Worm (Caenorhabditis elegans) whole organism, young adult: ENCODE results near the gene idpc-2.

Experiments used
- B0019.2 ChIP-seq: fragments of 200-800 bp; sonication (Bioruptor generic); conservative IDR thresholded peaks from 2 replicates; pipeline ENCODE4 v1.3.6; 2022; ENCODE audit warnings: missing genetic modification reagents, missing genetic modification characterization, missing compliant biosample characterization
- B0035.1 ChIP-seq: sonication (generic microtip); optimal IDR thresholded peaks from 2 replicates; lab custom pipeline; 2016; ENCODE audit warnings: missing genetic modification characterization, mild to moderate bottlenecking, missing compliant biosample characterization, missing genotype, missing genetic modification reagents
- B0336.3 ChIP-seq: fragments of 200-800 bp; sonication (Bioruptor generic); IDR thresholded peaks from 2 replicates; pipeline ENCODE4 v1.3.6; 2022; ENCODE audit warnings: missing genetic modification characterization, missing compliant biosample characterization
- F10E7.11 ChIP-seq: sonication (generic microtip); optimal IDR thresholded peaks from 2 replicates; lab custom pipeline; 2017; ENCODE audit warnings: mild to moderate bottlenecking, missing genetic modification characterization, moderate library complexity, missing compliant biosample characterization
- F37B4.10 ChIP-seq: fragments of 200-800 bp; sonication (Bioruptor generic); IDR thresholded peaks from 2 replicates; pipeline ENCODE4 v1.3.6; 2022; ENCODE audit warnings: missing genetic modification characterization, missing compliant biosample characterization
- F39B2.1 ChIP-seq: fragments of 200-800 bp; sonication (Bioruptor generic); IDR thresholded peaks from 2 replicates; pipeline ENCODE4 v1.3.6; 2022; ENCODE audit warnings: missing genetic modification reagents, missing genetic modification characterization, missing compliant biosample characterization
- F52B5.7 ChIP-seq: sonication (generic microtip); optimal IDR thresholded peaks from 2 replicates; lab custom pipeline; 2016; ENCODE audit warnings: mild to moderate bottlenecking, missing genetic modification characterization, missing compliant biosample characterization
- F57C9.4 ChIP-seq: sonication (generic microtip); optimal IDR thresholded peaks from 2 replicates; lab custom pipeline; 2017; ENCODE audit warnings: mild to moderate bottlenecking, missing genetic modification characterization, missing compliant biosample characterization
- K12H6.12 ChIP-seq: fragments of 200-800 bp; sonication (Bioruptor generic); optimal IDR thresholded peaks from 2 replicates; lab custom pipeline; 2018; ENCODE audit warnings: mild to moderate bottlenecking, missing genetic modification characterization, missing compliant biosample characterization
- attf-3 ChIP-seq: fragments of 200-800 bp; sonication (Bioruptor generic); conservative IDR thresholded peaks from 2 replicates; pipeline ENCODE4 v1.3.6; 2022; ENCODE audit warnings: missing genetic modification reagents, missing genetic modification characterization, missing compliant biosample characterization
- cebp-2 ChIP-seq: fragments of 200-800 bp; sonication (Bioruptor generic); IDR thresholded peaks from 2 replicates; pipeline ENCODE4 v1.3.6; 2022; ENCODE audit warnings: missing genetic modification characterization, missing compliant biosample characterization
- ceh-100 ChIP-seq: fragments of 200-800 bp; sonication (Bioruptor generic); IDR thresholded peaks from 2 replicates; pipeline ENCODE4 v1.3.6; 2022; ENCODE audit warnings: missing genetic modification reagents, missing genetic modification characterization, missing compliant biosample characterization
- ceh-58 ChIP-seq: fragments of 200-800 bp; sonication (Bioruptor generic); IDR thresholded peaks from 2 replicates; pipeline ENCODE4 v1.3.6; 2022; ENCODE audit warnings: missing genetic modification characterization, missing compliant biosample characterization
- dox-1 ChIP-seq: fragments of 200-800 bp; sonication (Bioruptor generic); IDR thresholded peaks from 2 replicates; pipeline ENCODE4 v1.3.6; 2022; ENCODE audit warnings: missing genetic modification reagents, missing genetic modification characterization, missing compliant biosample characterization
- dpl-1 ChIP-seq: fragments of 150-350 bp; optimal IDR thresholded peaks from 2 replicates; lab custom pipeline; 2014; ENCODE audit warnings: missing biosample characterization, missing genetic modification reagents, missing genetic modification characterization
- egrh-3 ChIP-seq: fragments of 200-800 bp; sonication (Bioruptor generic); IDR thresholded peaks from 2 replicates; pipeline ENCODE4 v1.3.6; 2022; ENCODE audit warnings: missing genetic modification reagents, missing genetic modification characterization, missing compliant biosample characterization
- hmg-1.2 ChIP-seq: fragments of 200-800 bp; sonication (Bioruptor generic); IDR thresholded peaks from 2 replicates; pipeline ENCODE4 v1.3.6; 2022; ENCODE audit warnings: missing genetic modification reagents, missing genetic modification characterization, missing compliant biosample characterization
- hmg-20 ChIP-seq: fragments of 200-800 bp; sonication (Bioruptor generic); IDR thresholded peaks from 2 replicates; pipeline ENCODE4 v1.3.6; 2022; ENCODE audit warnings: missing genetic modification reagents, missing genetic modification characterization, missing compliant biosample characterization
- hrde-1 ChIP-seq: sonication (generic microtip); optimal IDR thresholded peaks from 2 replicates; lab custom pipeline; 2016; ENCODE audit warnings: missing genetic modification characterization, mild to moderate bottlenecking, missing compliant biosample characterization, moderate library complexity, missing genotype, missing genetic modification reagents, borderline replicate concordance
- hsf-1 ChIP-seq: fragments of 200-800 bp; sonication (Bioruptor generic); IDR thresholded peaks from 2 replicates; pipeline ENCODE4 v1.3.6; 2022; ENCODE audit warnings: missing genetic modification reagents, missing genetic modification characterization, missing compliant biosample characterization
- let-607 ChIP-seq, 2 experiments: fragments of 200-800 bp in 1 of 2; sonication (Bioruptor generic) in 1 of 2; sonication (generic microtip) in 1 of 2; optimal IDR thresholded peaks; 2 replicates each; lab custom pipeline; 2016 to 2018; ENCODE audit warnings: mild to moderate bottlenecking in 2 of 2, missing compliant biosample characterization in 2 of 2, missing genetic modification characterization in 2 of 2, moderate library complexity in 2 of 2, missing genotype in 1 of 2
- lin-26 ChIP-seq: fragments of 200-800 bp; sonication (Bioruptor generic); IDR thresholded peaks from 2 replicates; pipeline ENCODE4 v1.3.6; 2022; ENCODE audit warnings: missing genetic modification reagents, missing genetic modification characterization, missing compliant biosample characterization
- lsl-1 ChIP-seq: fragments of 200-800 bp; sonication (Bioruptor generic); optimal IDR thresholded peaks from 2 replicates; lab custom pipeline; 2018; ENCODE audit warnings: mild to moderate bottlenecking, missing genetic modification characterization, moderate library complexity, missing compliant biosample characterization
- madf-10 ChIP-seq: sonication (generic microtip); optimal IDR thresholded peaks from 2 replicates; lab custom pipeline; 2016; ENCODE audit warnings: mild to moderate bottlenecking, missing genetic modification characterization, missing compliant biosample characterization
- madf-3 ChIP-seq: fragments of 200-800 bp; sonication (Bioruptor generic); IDR thresholded peaks from 2 replicates; pipeline ENCODE4 v1.3.6; 2022; ENCODE audit warnings: missing genetic modification reagents, missing genetic modification characterization, missing compliant biosample characterization
- mcd-1 ChIP-seq: fragments of 200-800 bp; sonication (Bioruptor generic); IDR thresholded peaks from 2 replicates; pipeline ENCODE4 v1.3.6; 2022; ENCODE audit warnings: missing genetic modification reagents, missing genetic modification characterization, missing compliant biosample characterization
- mel-28 ChIP-seq: sonication (generic microtip); optimal IDR thresholded peaks from 2 replicates; lab custom pipeline; 2016; ENCODE audit warnings: borderline replicate concordance, mild to moderate bottlenecking, missing genetic modification characterization, missing compliant biosample characterization
- nfya-1 ChIP-seq: sonication (generic microtip); optimal IDR thresholded peaks from 2 replicates; lab custom pipeline; 2017; ENCODE audit warnings: antibody characterized with exemption, missing compliant biosample characterization, missing genetic modification characterization, borderline replicate concordance; ENCODE audit not compliant: insufficient read depth
- nfyb-1 ChIP-seq: fragments of 200-800 bp; sonication (Bioruptor generic); IDR thresholded peaks from 2 replicates; pipeline ENCODE4 v1.3.6; 2022; ENCODE audit warnings: missing genetic modification reagents, missing genetic modification characterization, missing compliant biosample characterization
- nhr-90 ChIP-seq: sonication (generic microtip); optimal IDR thresholded peaks from 2 replicates; lab custom pipeline; 2016; ENCODE audit warnings: missing genotype, mild to moderate bottlenecking, missing genetic modification characterization, missing compliant biosample characterization
- repo-1 ChIP-seq: sonication (generic microtip); optimal IDR thresholded peaks from 2 replicates; lab custom pipeline; 2017; ENCODE audit warnings: mild to moderate bottlenecking, missing genetic modification characterization, missing compliant biosample characterization
- sdz-38 ChIP-seq: sonication (generic microtip); optimal IDR thresholded peaks from 2 replicates; lab custom pipeline; 2016; ENCODE audit warnings: missing genotype, missing genetic modification characterization, missing compliant biosample characterization
- sea-2 ChIP-seq: fragments of 200-800 bp; sonication (Bioruptor generic); IDR thresholded peaks from 2 replicates; pipeline ENCODE4 v1.3.6; 2022; ENCODE audit warnings: missing genetic modification characterization, missing compliant biosample characterization
- snpc-3.4 ChIP-seq: sonication (generic microtip); optimal IDR thresholded peaks from 2 replicates; lab custom pipeline; 2017; ENCODE audit warnings: missing genetic modification characterization, mild to moderate bottlenecking, missing compliant biosample characterization, antibody characterized with exemption, moderate library complexity, missing genotype, missing genetic modification reagents
- snpc-4 ChIP-seq, 5 experiments: fragments of 150-350 bp in 1 of 5; sonication (generic microtip) in 4 of 5; optimal IDR thresholded peaks; 2 replicates each; lab custom pipeline; 2014 to 2018; ENCODE audit warnings: missing genetic modification characterization in 5 of 5, missing biosample characterization in 3 of 5, antibody characterized with exemption in 2 of 5, mild to moderate bottlenecking in 2 of 5, missing compliant biosample characterization in 2 of 5, missing genotype in 2 of 5, moderate library complexity in 2 of 5, missing genetic modification reagents in 1 of 5
- somi-1 ChIP-seq: fragments of 200-800 bp; sonication (Bioruptor generic); optimal IDR thresholded peaks from 2 replicates; lab custom pipeline; 2018; ENCODE audit warnings: mild to moderate bottlenecking, missing genetic modification characterization, missing compliant biosample characterization
- sptf-2 ChIP-seq: fragments of 200-800 bp; sonication (Bioruptor generic); optimal IDR thresholded peaks from 2 replicates; lab custom pipeline; 2018; ENCODE audit warnings: mild to moderate bottlenecking, missing genetic modification characterization, missing compliant biosample characterization
- tbp1 ChIP-seq: fragments of 200-800 bp; sonication (Bioruptor generic); optimal IDR thresholded peaks from 2 replicates; lab custom pipeline; 2018; ENCODE audit warnings: mild to moderate bottlenecking, missing genetic modification characterization, missing compliant biosample characterization
- unc-62 ChIP-seq: fragments of 150-350 bp; optimal IDR thresholded peaks from 2 replicates; lab custom pipeline; 2014; ENCODE audit warnings: missing biosample characterization, missing genetic modification reagents, missing genetic modification characterization
- xnd-1 ChIP-seq: sonication (generic microtip); optimal IDR thresholded peaks from 2 replicates; lab custom pipeline; 2016; ENCODE audit warnings: missing genotype, missing genetic modification reagents, missing genetic modification characterization, missing compliant biosample characterization
- zim-3 ChIP-seq: sonication (generic microtip); optimal IDR thresholded peaks from 2 replicates; lab custom pipeline; 2017; ENCODE audit warnings: mild to moderate bottlenecking, missing genetic modification characterization, moderate library complexity, missing compliant biosample characterization
- ztf-18 ChIP-seq: sonication (generic microtip); optimal IDR thresholded peaks from 2 replicates; lab custom pipeline; 2016; ENCODE audit warnings: missing genotype, mild to moderate bottlenecking, missing genetic modification characterization, missing compliant biosample characterization
- ztf-22 ChIP-seq: fragments of 200-800 bp; sonication (Bioruptor generic); optimal IDR thresholded peaks from 2 replicates; lab custom pipeline; 2018; ENCODE audit warnings: mild to moderate bottlenecking, missing genetic modification characterization, moderate library complexity, missing compliant biosample characterization
- ztf-26 ChIP-seq: sonication (generic microtip); optimal IDR thresholded peaks from 2 replicates; lab custom pipeline; 2017; ENCODE audit warnings: missing genetic modification characterization, missing compliant biosample characterization

Gene idpc-2

DNA sequence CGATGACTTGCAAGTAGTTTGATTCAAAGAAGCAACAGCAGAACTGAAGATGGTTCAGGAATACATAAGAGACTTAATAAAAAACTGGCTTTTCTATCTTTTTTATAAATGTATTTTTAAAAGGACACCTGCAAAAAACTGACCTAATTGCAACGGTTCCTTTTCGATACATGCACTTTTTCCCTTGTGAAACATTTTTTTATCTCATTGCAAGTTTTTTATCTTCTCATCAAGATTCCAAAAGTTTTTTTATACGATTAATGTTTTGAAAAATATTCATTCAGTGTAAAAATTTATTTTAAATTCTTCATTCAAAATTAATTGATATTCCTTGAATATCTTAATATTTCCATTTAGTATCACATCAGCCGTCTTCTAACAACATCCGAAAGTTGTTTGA lies 14.5 kb upstream of the idpc-2 start, which contains the start of gene oac-29:
oac-29 (minus strand) TSS at position 101 of the 400 bp plus-strand sequence.
- TF ChIP-seq ztf-18 (tag; lab: Kevin White, UChicago) (no peak), F57C9.4 (tag; lab: Kevin White, UChicago) (no peak), B0035.1 (tag; lab: Kevin White, UChicago) (no peak), mel-28 (tag; lab: Kevin White, UChicago) (no peak), xnd-1 (tag; lab: Kevin White, UChicago) (no peak), sea-2 (GFP tag; lab: Robert Waterston, UW) (no peak)

DNA sequence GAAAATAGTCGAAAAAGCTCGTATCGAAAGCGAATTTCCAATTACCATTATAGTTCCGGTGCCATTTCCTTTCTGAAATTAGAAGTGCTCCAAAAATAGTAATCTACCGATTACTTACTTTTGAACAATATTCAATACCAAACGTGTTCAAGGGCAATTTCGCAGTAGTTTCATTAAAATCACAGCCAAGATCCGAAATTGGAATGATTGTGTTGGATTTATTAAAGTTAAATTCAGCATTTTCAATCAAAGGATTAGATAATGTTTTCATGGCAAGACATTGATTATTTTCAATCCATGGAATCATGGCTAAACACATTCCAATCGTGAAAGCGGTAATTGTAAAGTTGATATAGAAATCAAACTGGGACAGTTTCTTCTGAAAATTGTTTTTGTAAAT lies 11.7 kb upstream of the idpc-2 start:
- no peak for TF ChIP-seq egrh-3 (GFP tag; lab: Robert Waterston, UW)
- TF ChIP-seq zim-3 (tag; lab: Kevin White, UChicago): no peak
- no peak for TF ChIP-seq nhr-90 (tag; lab: Kevin White, UChicago)
- no peak for TF ChIP-seq sea-2 (GFP tag; lab: Robert Waterston, UW)
- TF ChIP-seq hmg-1.2 (GFP tag; lab: Robert Waterston, UW): no peak
- no peak for TF ChIP-seq sdz-38 (tag; lab: Kevin White, UChicago)
- no peak for TF ChIP-seq F52B5.7 (tag; lab: Kevin White, UChicago)
- no peak for TF ChIP-seq tbp1 (GFP tag; lab: Kevin White, UChicago)
- no peak for TF ChIP-seq let-607 (tag; optimal IDR thresholded peaks at IDR 0.05; lab: Kevin White, UChicago)

DNA sequence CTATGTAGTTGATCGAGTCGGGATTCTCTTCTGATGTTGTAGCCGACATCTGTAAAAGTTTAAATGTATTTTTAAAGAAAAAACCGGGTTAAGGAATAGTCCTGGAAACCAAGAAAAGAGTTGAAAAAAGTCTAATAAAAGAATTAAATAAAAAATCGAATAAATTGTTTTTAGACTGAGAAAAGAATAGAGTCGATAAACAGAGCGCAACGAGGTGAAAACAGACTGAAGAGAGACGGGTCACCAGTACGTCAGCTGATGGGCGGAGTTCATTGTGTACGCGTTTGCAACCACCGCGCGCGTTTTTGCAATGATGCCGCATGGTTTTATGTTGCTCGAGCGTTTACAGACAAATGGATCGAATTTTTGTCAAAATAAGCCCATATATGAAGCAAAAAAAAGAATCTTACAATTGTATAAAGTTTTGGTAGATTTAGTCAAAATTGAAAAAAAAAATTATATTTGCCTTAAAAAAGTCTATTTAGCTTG lies 10.2 kb upstream of the idpc-2 start, which contains the start of gene atg-18:
atg-18 (minus strand) TSS at position 51 of the 489 bp plus-strand sequence.
- TF ChIP-seq B0336.3 (GFP tag; lab: Robert Waterston, UW) (no peak), nfya-1 (tag; lab: Kevin White, UChicago) (no peak), attf-3 (GFP tag; lab: Robert Waterston, UW) (no peak), F37B4.10 (no peak), ztf-26 (tag; lab: Kevin White, UChicago) (no peak), snpc-4 (GFP tag; optimal IDR thresholded peaks at IDR 0.05; lab: Kevin White, UChicago) (no peak), snpc-4 (tag; optimal IDR thresholded peaks at IDR 0.05; lab: Kevin White, UChicago) (peak in 1 of 4 experiments; percentile 26), unc-62 (GFP tag; lab: Kevin White, UChicago) (no peak), sea-2 (GFP tag; lab: Robert Waterston, UW) (no peak), hmg-20 (GFP tag; lab: Robert Waterston, UW) (no peak), B0019.2 (GFP tag; lab: Robert Waterston, UW) (no peak), dpl-1 (GFP tag; lab: Kevin White, UChicago) (no peak), F39B2.1 (no peak), sptf-2 (no peak), ceh-100 (GFP tag; lab: Robert Waterston, UW) (no peak), ceh-58 (no peak), hrde-1 (no peak), cebp-2 (GFP tag; lab: Robert Waterston, UW) (no peak), ztf-22 (GFP tag; lab: Kevin White, UChicago) (no peak), nfyb-1 (peak; percentile 66; the same call in 1 of the 2 replicates), madf-10 (peak; percentile 78), mcd-1 (GFP tag; lab: Robert Waterston, UW) (no peak; the same call in 1 of the 2 replicates), madf-3 (no peak), repo-1 (tag; lab: Kevin White, UChicago) (no peak), hsf-1 (GFP tag; lab: Robert Waterston, UW) (no peak), F10E7.11 (no peak), lin-26 (GFP tag; lab: Robert Waterston, UW) (no peak), B0035.1 (tag; lab: Kevin White, UChicago) (no peak), dox-1 (no peak; the same call in 1 of the 2 replicates), snpc-3.4 (no peak), nhr-90 (tag; lab: Kevin White, UChicago) (no peak), hmg-1.2 (GFP tag; lab: Robert Waterston, UW) (peak; percentile 31; the same call in 1 of the 2 replicates), lsl-1 (no peak), K12H6.12 (peak; percentile 56), somi-1 (GFP tag; lab: Kevin White, UChicago) (no peak)
